Worm (Caenorhabditis elegans) whole organism, early embryonic: ENCODE results near the gene C18F10.7.

Source experiments
- B0310.2 ChIP-seq: sonication (generic microtip); optimal IDR thresholded peaks from 2 replicates; lab custom pipeline; 2016; ENCODE audit warnings: mild to moderate bottlenecking, missing genetic modification characterization, missing compliant biosample characterization
- F13C5.2 ChIP-seq: sonication (generic microtip); optimal IDR thresholded peaks from 2 replicates; lab custom pipeline; 2017; ENCODE audit warnings: mild to moderate bottlenecking, missing genetic modification characterization, inconsistent platforms, missing compliant biosample characterization
- aly-1 ChIP-seq: sonication (generic microtip); optimal IDR thresholded peaks from 2 replicates; lab custom pipeline; 2016; ENCODE audit warnings: missing genetic modification characterization, missing compliant biosample characterization
- ama-1 ChIP-seq: fragments of 150-350 bp; optimal IDR thresholded peaks from 2 replicates; lab custom pipeline; 2014
- ceh-13 ChIP-seq: fragments of 200-800 bp; sonication (Bioruptor generic); optimal IDR thresholded peaks from 2 replicates; lab custom pipeline; 2018; ENCODE audit warnings: mild to moderate bottlenecking, missing genetic modification characterization, missing compliant biosample characterization
- ceh-36 ChIP-seq: sonication (generic microtip); optimal IDR thresholded peaks from 2 replicates; lab custom pipeline; 2016; ENCODE audit warnings: missing genetic modification characterization, inconsistent platforms, missing compliant biosample characterization
- ets-7 ChIP-seq: sonication (generic microtip); optimal IDR thresholded peaks from 2 replicates; lab custom pipeline; 2016; ENCODE audit warnings: missing genotype, missing genetic modification characterization, missing compliant biosample characterization
- flt-1 ChIP-seq: fragments of 200-800 bp; sonication (Bioruptor generic); IDR thresholded peaks from 2 replicates; pipeline ENCODE4 v1.3.6; 2022; ENCODE audit warnings: missing genetic modification characterization, missing compliant biosample characterization
- hmbx-1 ChIP-seq: sonication (generic microtip); optimal IDR thresholded peaks from 2 replicates; lab custom pipeline; 2016; ENCODE audit warnings: mild to moderate bottlenecking, missing genetic modification characterization, missing compliant biosample characterization
- hmg-4 ChIP-seq: fragments of 200-800 bp; sonication (Bioruptor generic); optimal IDR thresholded peaks from 2 replicates; lab custom pipeline; 2018; ENCODE audit warnings: mild to moderate bottlenecking, missing genetic modification characterization, missing compliant biosample characterization
- hnd-1 ChIP-seq: sonication (generic microtip); optimal IDR thresholded peaks from 2 replicates; lab custom pipeline; 2016; ENCODE audit warnings: missing genetic modification characterization, missing compliant biosample characterization
- pes-1 ChIP-seq: fragments of 200-800 bp; sonication (Bioruptor generic); IDR thresholded peaks from 2 replicates; pipeline ENCODE4 v1.3.6; 2022; ENCODE audit warnings: missing genetic modification reagents, missing genetic modification characterization, missing compliant biosample characterization
- scrt-1 ChIP-seq: fragments of 200-800 bp; sonication (Bioruptor generic); IDR thresholded peaks from 2 replicates; pipeline ENCODE4 v1.3.6; 2022; ENCODE audit warnings: missing genetic modification characterization, missing compliant biosample characterization
- sea-1 ChIP-seq: fragments of 200-800 bp; sonication (Bioruptor generic); conservative IDR thresholded peaks from 2 replicates; pipeline ENCODE4 v1.3.6; 2022; ENCODE audit warnings: missing genetic modification characterization, missing compliant biosample characterization
- tbx-11 ChIP-seq: fragments of 200-800 bp; sonication (Bioruptor generic); IDR thresholded peaks from 2 replicates; pipeline ENCODE4 v1.3.6; 2022; ENCODE audit warnings: missing genetic modification characterization, missing compliant biosample characterization
- tbx-37 ChIP-seq: fragments of 200-800 bp; sonication (Bioruptor generic); conservative IDR thresholded peaks from 2 replicates; pipeline ENCODE4 v1.3.6; 2022; ENCODE audit warnings: missing genetic modification reagents, missing genetic modification characterization, missing compliant biosample characterization
- tra-4 ChIP-seq: sonication (generic microtip); optimal IDR thresholded peaks from 2 replicates; lab custom pipeline; 2017; ENCODE audit warnings: missing genetic modification characterization, missing compliant biosample characterization

Gene C18F10.7

DNA sequence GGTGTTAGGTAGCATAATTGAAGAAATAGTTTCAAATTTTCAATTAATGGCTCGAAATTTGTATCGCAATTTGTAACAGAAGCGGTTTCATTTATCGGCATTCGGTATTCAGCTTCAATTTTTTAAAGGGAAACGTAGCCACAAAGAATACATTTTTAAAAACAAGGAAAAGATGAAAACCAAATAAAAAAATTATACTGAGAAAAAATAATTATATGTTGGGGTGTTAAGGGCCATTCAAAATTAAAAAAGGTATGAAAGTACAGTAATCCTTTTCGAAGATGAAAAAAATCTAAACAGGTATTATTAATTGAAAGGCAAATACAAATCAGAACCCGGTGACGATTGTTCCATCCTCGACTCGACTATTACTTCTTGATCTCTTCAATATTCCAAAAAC, 19.9 kb downstream of the C18F10.7 start, which contains the start of gene srg-1:
srg-1 (minus strand) TSS at position 101 of the 400 bp plus-strand sequence.
- TF ChIP-seq hmg-4 (GFP tag; lab: Kevin White, UChicago): no peak
- TF ChIP-seq ama-1 (lab: Kevin White, UChicago): no peak
- TF ChIP-seq F13C5.2: no peak
- TF ChIP-seq pes-1 (GFP tag; lab: Robert Waterston, UW): no peak
- TF ChIP-seq ets-7 (tag; lab: Kevin White, UChicago): no peak
- TF ChIP-seq sea-1 (GFP tag; lab: Robert Waterston, UW): no peak
- TF ChIP-seq aly-1: no peak
- no peak for TF ChIP-seq tbx-11 (GFP tag; lab: Robert Waterston, UW)
- no peak for TF ChIP-seq hmbx-1 (tag; lab: Kevin White, UChicago)
- no peak for TF ChIP-seq ceh-13 (GFP tag; lab: Kevin White, UChicago)
- no peak for TF ChIP-seq flt-1 (GFP tag; lab: Robert Waterston, UW)
- TF ChIP-seq B0310.2 (tag; lab: Kevin White, UChicago): no peak
- no peak for TF ChIP-seq tbx-37 (GFP tag; lab: Robert Waterston, UW)
- TF ChIP-seq scrt-1: no peak
- TF ChIP-seq hnd-1: no peak
- no peak for TF ChIP-seq tra-4 (tag; lab: Kevin White, UChicago)
- no peak for TF ChIP-seq ceh-36

DNA sequence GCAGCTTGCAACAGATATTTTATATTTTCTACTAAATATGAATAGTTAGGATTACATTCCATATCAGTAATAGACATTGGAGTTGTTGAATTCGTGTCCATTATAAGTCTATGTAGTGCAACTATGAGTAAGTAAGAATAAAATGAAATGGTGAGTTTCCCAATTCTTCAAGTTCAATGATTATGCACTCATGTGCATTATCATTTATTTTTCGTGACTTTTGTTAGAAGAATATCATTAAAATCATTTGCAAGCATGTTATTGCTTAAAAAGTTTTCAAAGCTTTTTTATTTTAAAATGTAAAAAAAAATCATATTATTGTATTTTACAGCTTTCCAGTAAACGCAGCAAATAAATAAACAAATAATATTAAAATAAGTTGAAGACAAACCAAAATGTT, 21.5 kb downstream of the C18F10.7 start, which contains the start of gene srg-9:
srg-9 (minus strand) TSS at position 101 of the 400 bp plus-strand sequence.
- TF ChIP-seq hnd-1 (no peak), ama-1 (lab: Kevin White, UChicago) (no peak), hmg-4 (GFP tag; lab: Kevin White, UChicago) (no peak), ceh-13 (GFP tag; lab: Kevin White, UChicago) (no peak), scrt-1 (no peak), flt-1 (GFP tag; lab: Robert Waterston, UW) (no peak)

DNA sequence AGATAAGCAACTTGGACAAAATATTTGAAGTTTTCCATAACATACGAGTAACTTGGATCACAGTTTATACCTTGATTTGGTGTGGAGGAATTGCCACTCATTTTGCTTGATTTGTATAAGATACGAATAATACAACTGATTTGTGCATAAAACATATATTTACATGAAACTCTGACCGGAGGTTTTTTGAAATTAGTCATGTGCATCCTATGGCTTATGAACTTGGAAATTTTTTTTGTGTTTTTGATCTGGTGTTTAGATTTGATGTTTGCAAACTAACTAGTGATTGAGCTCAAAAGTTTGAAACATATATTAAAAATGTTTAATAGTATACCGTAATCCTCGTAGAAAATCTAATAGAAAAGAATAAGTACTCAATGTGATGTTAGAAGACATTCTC, 23.4 kb downstream of the C18F10.7 start, which contains the start of gene srg-8:
srg-8 (minus strand) TSS at position 101 of the 400 bp plus-strand sequence.
- TF ChIP-seq tra-4 (tag; lab: Kevin White, UChicago) (no peak), hmg-4 (GFP tag; lab: Kevin White, UChicago) (no peak), tbx-37 (GFP tag; lab: Robert Waterston, UW) (no peak), ceh-13 (GFP tag; lab: Kevin White, UChicago) (no peak), F13C5.2 (no peak)

DNA sequence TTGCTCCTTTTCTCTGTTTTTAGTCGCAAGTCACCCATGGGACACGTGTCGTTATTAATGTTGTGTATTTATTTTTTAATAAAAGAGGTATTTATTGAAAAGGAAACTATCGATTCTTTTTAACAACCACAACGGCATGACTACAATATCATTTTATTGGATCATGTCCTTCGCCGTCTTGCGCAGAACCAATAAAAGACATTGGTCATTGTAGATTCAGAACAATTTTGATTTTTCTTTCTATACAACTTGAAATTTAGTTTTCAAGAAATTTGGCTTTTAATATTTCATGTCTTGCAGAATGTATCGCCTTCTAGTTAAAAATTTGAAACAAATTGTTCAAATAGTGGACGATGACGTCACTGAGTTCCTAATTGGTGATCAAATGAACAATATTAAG, 26.6 kb downstream of the C18F10.7 start, which contains the start of gene amdh-1:
amdh-1 (plus strand) TSS at position 301 of the 400 bp plus-strand sequence.
- TF ChIP-seq flt-1 (GFP tag; lab: Robert Waterston, UW): no peak

DNA sequence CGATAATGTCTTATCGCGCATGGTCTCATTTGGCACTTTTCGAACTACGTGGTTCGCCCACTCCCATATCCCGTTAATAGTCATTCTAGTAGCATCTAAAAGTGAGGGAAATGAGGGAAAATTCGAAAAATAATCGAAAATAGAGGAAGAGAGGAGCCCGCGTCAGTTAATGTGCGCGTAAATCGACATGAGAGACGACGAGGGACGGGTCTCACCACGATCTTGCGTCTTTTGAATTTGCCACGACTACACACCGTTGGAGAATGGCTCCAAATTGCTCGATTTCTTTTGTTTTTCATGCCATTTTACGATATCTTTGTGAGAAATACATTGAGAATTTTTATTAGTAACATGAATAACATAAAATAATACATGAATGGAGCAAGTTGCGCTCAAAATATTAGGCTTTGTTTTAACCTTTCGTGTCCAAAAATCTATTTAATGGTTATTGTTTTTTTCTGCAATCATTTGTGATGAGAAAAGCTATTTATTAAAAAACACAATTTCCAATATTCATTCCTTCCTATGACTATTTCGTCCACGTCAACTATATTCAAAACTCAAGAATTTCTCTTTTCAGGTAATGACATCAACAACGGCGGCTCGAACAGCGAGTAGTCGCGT, 30.0 kb downstream of the C18F10.7 start, which contains the start of the genes gen-1 and stt-3:
gen-1 (minus strand) TSS at position 95 of the 624 bp plus-strand sequence.
stt-3 (plus strand) TSS at position 574 of the 624 bp plus-strand sequence.
- TF ChIP-seq tra-4 (tag; lab: Kevin White, UChicago) (no peak), pes-1 (GFP tag; lab: Robert Waterston, UW) (no peak), F13C5.2 (no peak), sea-1 (GFP tag; lab: Robert Waterston, UW) (no peak), aly-1 (no peak), ets-7 (tag; lab: Kevin White, UChicago) (no peak), flt-1 (GFP tag; lab: Robert Waterston, UW) (no peak; the same call in 1 of the 2 replicates), hmg-4 (GFP tag; lab: Kevin White, UChicago) (no peak), tbx-37 (GFP tag; lab: Robert Waterston, UW) (no peak)

DNA sequence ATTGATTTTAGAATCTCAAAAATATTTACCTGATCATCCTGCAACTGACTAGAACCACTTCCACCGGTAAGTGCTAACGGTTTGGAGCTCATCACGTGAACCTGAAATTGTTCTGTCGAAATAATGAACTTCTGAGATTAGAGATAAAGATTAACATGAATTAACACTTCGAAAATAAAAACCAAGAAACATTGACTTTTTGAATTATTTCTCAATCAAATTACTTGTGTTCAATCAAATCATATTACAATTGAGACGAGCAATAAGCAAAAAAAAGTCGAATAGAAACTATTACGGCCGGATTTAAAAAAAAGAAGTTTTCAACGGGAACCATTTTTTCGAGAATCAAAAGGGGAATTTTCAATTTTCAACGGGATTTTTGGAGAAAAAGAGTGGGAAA, 32.4 kb downstream of the C18F10.7 start, which contains the start of gene bcas-2:
bcas-2 (minus strand) TSS at position 101 of the 400 bp plus-strand sequence.
- TF ChIP-seq ama-1 (lab: Kevin White, UChicago): no peak
- TF ChIP-seq pes-1 (GFP tag; lab: Robert Waterston, UW): no peak
- no peak for TF ChIP-seq tbx-11 (GFP tag; lab: Robert Waterston, UW)
- no peak for TF ChIP-seq F13C5.2
- TF ChIP-seq B0310.2 (tag; lab: Kevin White, UChicago): no peak

DNA sequence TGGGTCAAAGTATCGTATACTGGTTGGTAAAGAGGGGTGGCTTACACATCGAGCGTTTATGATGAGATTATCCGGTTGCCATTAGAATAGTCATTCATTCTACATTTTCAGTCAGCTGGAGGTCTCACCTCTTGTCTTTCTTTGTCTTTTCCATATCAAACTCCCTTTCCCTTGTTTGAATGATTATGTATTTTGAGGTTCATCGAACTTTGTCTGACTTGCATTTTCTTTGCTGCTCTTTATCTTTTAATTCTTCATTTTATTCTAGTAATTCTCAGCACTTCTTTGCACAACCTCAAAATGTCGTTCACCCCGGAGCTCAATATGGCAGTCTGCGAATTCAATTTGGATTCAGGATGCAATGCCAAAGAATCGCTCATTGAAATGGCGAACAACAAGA, 37.6 kb downstream of the C18F10.7 start, which contains the start of gene T12A2.3:
T12A2.3 (plus strand) TSS at position 301 of the 400 bp plus-strand sequence.
- TF ChIP-seq ceh-36: no peak
- TF ChIP-seq hnd-1: no peak
- no peak for TF ChIP-seq flt-1 (GFP tag; lab: Robert Waterston, UW)
- no peak for TF ChIP-seq tbx-37 (GFP tag; lab: Robert Waterston, UW)
- no peak for TF ChIP-seq ama-1 (lab: Kevin White, UChicago)
- TF ChIP-seq hmbx-1 (tag; lab: Kevin White, UChicago): no peak
- TF ChIP-seq tbx-11 (GFP tag; lab: Robert Waterston, UW): no peak
- no peak for TF ChIP-seq B0310.2 (tag; lab: Kevin White, UChicago)
- TF ChIP-seq pes-1 (GFP tag; lab: Robert Waterston, UW): no peak
- TF ChIP-seq sea-1 (GFP tag; lab: Robert Waterston, UW): no peak
- no peak for TF ChIP-seq ceh-13 (GFP tag; lab: Kevin White, UChicago)
- no peak for TF ChIP-seq hmg-4 (GFP tag; lab: Kevin White, UChicago)
- TF ChIP-seq tra-4 (tag; lab: Kevin White, UChicago): no peak
- no peak for TF ChIP-seq aly-1

DNA sequence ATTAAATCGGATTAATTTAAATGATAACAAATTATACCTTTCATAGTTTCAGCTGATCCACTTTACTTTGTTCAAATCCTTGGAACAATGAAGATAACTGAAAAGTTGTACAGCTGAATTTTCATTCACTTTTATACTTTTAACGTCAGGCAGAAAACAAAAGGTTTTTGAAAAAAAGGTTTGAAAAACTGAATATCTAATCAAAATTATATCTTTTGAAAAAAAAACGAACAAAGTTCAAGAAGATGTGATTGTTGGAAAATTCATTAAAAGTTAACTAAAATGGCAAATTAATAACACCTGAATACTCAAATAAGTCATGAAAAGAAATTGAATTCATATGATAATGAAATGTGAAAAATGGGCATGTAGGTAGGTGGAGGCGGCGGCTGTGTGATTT, 41.5 kb downstream of the C18F10.7 start, which contains the start of gene T12A2.21:
T12A2.21 (minus strand) TSS at position 101 of the 400 bp plus-strand sequence.
- no peak for TF ChIP-seq hmbx-1 (tag; lab: Kevin White, UChicago)
- no peak for TF ChIP-seq ceh-36
- no peak for TF ChIP-seq hmg-4 (GFP tag; lab: Kevin White, UChicago)
- TF ChIP-seq ama-1 (lab: Kevin White, UChicago): no peak
